Worm (Caenorhabditis elegans) whole organism, early embryonic: ENCODE results near the gene spp-30.

Experiments
- F13C5.2 ChIP-seq: sonication (generic microtip); optimal IDR thresholded peaks from 2 replicates; lab custom pipeline; 2017; ENCODE audit warnings: mild to moderate bottlenecking, missing genetic modification characterization, inconsistent platforms, missing compliant biosample characterization
- aly-1 ChIP-seq: sonication (generic microtip); optimal IDR thresholded peaks from 2 replicates; lab custom pipeline; 2016; ENCODE audit warnings: missing genetic modification characterization, missing compliant biosample characterization
- ama-1 ChIP-seq: fragments of 150-350 bp; optimal IDR thresholded peaks from 2 replicates; lab custom pipeline; 2014
- ceh-13 ChIP-seq: fragments of 200-800 bp; sonication (Bioruptor generic); optimal IDR thresholded peaks from 2 replicates; lab custom pipeline; 2018; ENCODE audit warnings: mild to moderate bottlenecking, missing genetic modification characterization, missing compliant biosample characterization
- ceh-36 ChIP-seq: sonication (generic microtip); optimal IDR thresholded peaks from 2 replicates; lab custom pipeline; 2016; ENCODE audit warnings: missing genetic modification characterization, inconsistent platforms, missing compliant biosample characterization
- flt-1 ChIP-seq: fragments of 200-800 bp; sonication (Bioruptor generic); IDR thresholded peaks from 2 replicates; pipeline ENCODE4 v1.3.6; 2022; ENCODE audit warnings: missing genetic modification characterization, missing compliant biosample characterization
- hmbx-1 ChIP-seq: sonication (generic microtip); optimal IDR thresholded peaks from 2 replicates; lab custom pipeline; 2016; ENCODE audit warnings: mild to moderate bottlenecking, missing genetic modification characterization, missing compliant biosample characterization
- hmg-4 ChIP-seq: fragments of 200-800 bp; sonication (Bioruptor generic); optimal IDR thresholded peaks from 2 replicates; lab custom pipeline; 2018; ENCODE audit warnings: mild to moderate bottlenecking, missing genetic modification characterization, missing compliant biosample characterization
- sea-1 ChIP-seq: fragments of 200-800 bp; sonication (Bioruptor generic); conservative IDR thresholded peaks from 2 replicates; pipeline ENCODE4 v1.3.6; 2022; ENCODE audit warnings: missing genetic modification characterization, missing compliant biosample characterization
- tbx-11 ChIP-seq: fragments of 200-800 bp; sonication (Bioruptor generic); IDR thresholded peaks from 2 replicates; pipeline ENCODE4 v1.3.6; 2022; ENCODE audit warnings: missing genetic modification characterization, missing compliant biosample characterization

- TF ChIP-seq aly-1 (no peak), ama-1 (no peak), flt-1 (GFP tag; lab: Robert Waterston, UW) (no peak), hmbx-1 (tag; lab: Kevin White, UChicago) (no peak), tbx-11 (GFP tag; lab: Robert Waterston, UW) (no peak), hmg-4 (GFP tag; lab: Kevin White, UChicago) (no peak), F13C5.2 (tag; lab: Kevin White, UChicago) (no peak), ceh-36 (no peak), ceh-13 (GFP tag; lab: Kevin White, UChicago) (no peak), sea-1 (GFP tag; lab: Robert Waterston, UW) (no peak)
These were observed 31.6 kb downstream of the spp-30 start for ce11 chrX:11596876-11597275.
